Worm (Caenorhabditis elegans): ENCODE results near the gene C15C8.6.

Gene C15C8.6

ce11 chrV:12744979-12745378 is 6.4 kb downstream of the C15C8.6 start, which contains the start of gene C15C8.7 (continued):
- no peak for TF ChIP-seq egl-27 (tag; optimal IDR thresholded peaks at IDR 0.05)
- no peak for TF ChIP-seq ceh-44 (GFP tag; IDR thresholded peaks at IDR 0.05)
- peak; percentile 37 for TF ChIP-seq nhr-28 (tag; optimal IDR thresholded peaks at IDR 0.05)
- no peak for TF ChIP-seq daf-8 (GFP tag; IDR thresholded peaks at IDR 0.05)
- TF ChIP-seq ztf-7 (tag; optimal IDR thresholded peaks at IDR 0.05), result no peak
- no peak for TF ChIP-seq nhr-25 (tag; optimal IDR thresholded peaks at IDR 0.05; ENCODE audit: borderline replicate concordance, insufficient read depth)
- TF ChIP-seq ZK337.2 (GFP tag; IDR thresholded peaks at IDR 0.05), result no peak
- no peak for TF ChIP-seq ceh-32 (tag; optimal IDR thresholded peaks at IDR 0.05; ENCODE audit: poor library complexity)
- no peak for TF ChIP-seq Y105C5A.15 (GFP tag; IDR thresholded peaks at IDR 0.05)
- TF ChIP-seq rbr-2 (tag; optimal IDR thresholded peaks at IDR 0.05), result no peak
- TF ChIP-seq zip-11 (GFP tag; IDR thresholded peaks at IDR 0.05), result no peak
- TF ChIP-seq dmd-9 (GFP tag; IDR thresholded peaks at IDR 0.05), result no peak
- TF ChIP-seq F44E2.7 (GFP tag; IDR thresholded peaks at IDR 0.05), result no peak
- TF ChIP-seq dpl-1 (GFP tag; optimal IDR thresholded peaks at IDR 0.05), result no peak
- TF ChIP-seq daf-19 (GFP tag; conservative IDR thresholded peaks at IDR 0.05), result no peak
- TF ChIP-seq jun-1 (tag; optimal IDR thresholded peaks at IDR 0.05), result no peak
- no peak for TF ChIP-seq mdt-29 (GFP tag; IDR thresholded peaks at IDR 0.05)
- no peak for TF ChIP-seq fkh-10 (GFP tag; optimal IDR thresholded peaks at IDR 0.05)
- TF ChIP-seq hlh-11 (tag; optimal IDR thresholded peaks at IDR 0.05), result peak; percentile 50
- no peak for TF ChIP-seq lsy-2 (tag; optimal IDR thresholded peaks at IDR 0.05)
- no peak for TF ChIP-seq lin-15B (tag; optimal IDR thresholded peaks at IDR 0.05)
- no peak for TF ChIP-seq R02D3.7 (tag; optimal IDR thresholded peaks at IDR 0.05)
- TF ChIP-seq arid-1 (GFP tag; conservative IDR thresholded peaks at IDR 0.05), result no peak
- no peak for TF ChIP-seq lir-3 (tag; optimal IDR thresholded peaks at IDR 0.05)
- TF ChIP-seq mdl-1 (tag; optimal IDR thresholded peaks at IDR 0.05), result no peak
- 0 out of 2 replicates have a peak, but pooled peaks have one; percentile 28 for TF ChIP-seq php-3 (GFP tag; IDR thresholded peaks at IDR 0.05)
- no peak for TF ChIP-seq ceh-20 (GFP tag; IDR thresholded peaks at IDR 0.05)
- TF ChIP-seq duxl-1 (tag; optimal IDR thresholded peaks at IDR 0.05; ENCODE audit: poor library complexity), result no peak
- TF ChIP-seq set-16 (GFP tag; IDR thresholded peaks at IDR 0.05), result no peak
- no peak for TF ChIP-seq nhr-77 (tag; optimal IDR thresholded peaks at IDR 0.05)
- TF ChIP-seq ztf-11 (tag; optimal IDR thresholded peaks at IDR 0.05), result no peak
- TF ChIP-seq Y48G9A.11 (GFP tag; IDR thresholded peaks at IDR 0.05), result no peak
- no peak for TF ChIP-seq lin-13 (GFP tag; optimal IDR thresholded peaks at IDR 0.05)
- TF ChIP-seq dmd-8 (GFP tag; IDR thresholded peaks at IDR 0.05), result no peak
- TF ChIP-seq nhr-48 (tag; optimal IDR thresholded peaks at IDR 0.05), result no peak
- TF ChIP-seq D1046.2 (GFP tag; IDR thresholded peaks at IDR 0.05), result no peak
- TF ChIP-seq nhr-111 (GFP tag; optimal IDR thresholded peaks at IDR 0.05), result no peak
- no peak for TF ChIP-seq daf-16 (GFP tag; optimal IDR thresholded peaks at IDR 0.05)
- TF ChIP-seq daf-16 (tag; optimal IDR thresholded peaks at IDR 0.05), result peak; percentile 51
- no peak for TF ChIP-seq ZK546.5 (tag; optimal IDR thresholded peaks at IDR 0.05)
- no peak for TF ChIP-seq spr-3 (GFP tag; optimal IDR thresholded peaks at IDR 0.05)
- TF ChIP-seq ces-1 (GFP tag; optimal IDR thresholded peaks at IDR 0.05), result no peak

ce11 chrV:12743778-12744502 is 7.4 kb downstream of the C15C8.6 start:
- TF ChIP-seq nhr-48 (tag; optimal IDR thresholded peaks at IDR 0.05), result peak; percentile 13
- no peak for TF ChIP-seq F44E2.7 (GFP tag; IDR thresholded peaks at IDR 0.05)
- TF ChIP-seq ztf-11 (tag; optimal IDR thresholded peaks at IDR 0.05), result no peak
- TF ChIP-seq nhr-111 (GFP tag; optimal IDR thresholded peaks at IDR 0.05), result no peak
- no peak for TF ChIP-seq zag-1 (tag; optimal IDR thresholded peaks at IDR 0.05)
- no peak for TF ChIP-seq F10B5.3 (tag; optimal IDR thresholded peaks at IDR 0.05)
- no peak for TF ChIP-seq tag-97 (GFP tag; IDR thresholded peaks at IDR 0.05)
- no peak for TF ChIP-seq saeg-2 (GFP tag; IDR thresholded peaks at IDR 0.05)
- TF ChIP-seq ztf-7 (tag; optimal IDR thresholded peaks at IDR 0.05), result no peak
- TF ChIP-seq zip-2 (tag; optimal IDR thresholded peaks at IDR 0.05), result no peak
- TF ChIP-seq hlh-30 (tag; optimal IDR thresholded peaks at IDR 0.05; ENCODE audit: insufficient read depth), result no peak
- no peak for TF ChIP-seq ceh-62 (tag; optimal IDR thresholded peaks at IDR 0.05)
- no peak for TF ChIP-seq lin-1 (GFP tag; IDR thresholded peaks at IDR 0.05)
- TF ChIP-seq set-16 (GFP tag; IDR thresholded peaks at IDR 0.05), result no peak
- TF ChIP-seq hmg-1.1 (GFP tag; IDR thresholded peaks at IDR 0.05), result no peak
- TF ChIP-seq pqm-1 (tag; optimal IDR thresholded peaks at IDR 0.05), result peak; percentile 28
